Fruit fly (Drosophila melanogaster): ENCODE results near the gene CG14963.
A peak's percentile ranks its signal among the peaks of the same experiment; 100 is the strongest.

CG14963 gene

dm6 chr3L:3148125-3149059 lies 24.0 kb downstream of the CG14963 start, which contains the start of the genes Usp5 and BtbVII (continued):
- TF ChIP-seq CG1024 (GFP tag; IDR thresholded peaks at IDR 0.05) (no peak), CG7786 (GFP tag; optimal IDR thresholded peaks at IDR 0.05) (peak; percentile 56), usp (GFP tag; optimal IDR thresholded peaks at IDR 0.05) (no peak), Ravus (GFP tag; IDR thresholded peaks at IDR 0.05) (no peak), Antp (GFP tag; optimal IDR thresholded peaks at IDR 0.05) (peak; percentile 81), CG17829 (tag; optimal IDR thresholded peaks at IDR 0.05) (peak; percentile 62), CG9609 (GFP tag; optimal IDR thresholded peaks at IDR 0.05) (peak; percentile 54), CoRest (tag; optimal IDR thresholded peaks at IDR 0.05) (peak; percentile 49), CG17802 (tag; optimal IDR thresholded peaks at IDR 0.05) (no peak), C15 (GFP tag; IDR thresholded peaks at IDR 0.05) (no peak), gro (GFP tag; optimal IDR thresholded peaks at IDR 0.05) (peak; percentile 53), Xrp1 (GFP tag; IDR thresholded peaks at IDR 0.05) (peak; percentile 71), E2f1 (GFP tag; IDR thresholded peaks at IDR 0.05) (peak; percentile 49; the same call in 1 of the 2 replicates), dmrt11E (tag; optimal IDR thresholded peaks at IDR 0.05) (peak; percentile 55), CG14965 (GFP tag; optimal IDR thresholded peaks at IDR 0.05; ENCODE audit: borderline replicate concordance) (no peak), Lim3 (GFP tag; IDR thresholded peaks at IDR 0.05) (no peak), trem (tag; optimal IDR thresholded peaks at IDR 0.05) (peak; percentile 99), CG7271 (tag; optimal IDR thresholded peaks at IDR 0.05) (no peak), CG6254 (GFP tag; optimal IDR thresholded peaks at IDR 0.05) (no peak), H2.0 (GFP tag; IDR thresholded peaks at IDR 0.05) (peak; percentile 47; the same call in 1 of the 2 replicates), B-H1 (GFP tag; IDR thresholded peaks at IDR 0.05) (peak; percentile 40; the same call in 1 of the 3 replicates), CG14014 (GFP tag; IDR thresholded peaks at IDR 0.05) (peak; percentile 34; the same call in 1 of the 2 replicates), Nf-YC (tag; optimal IDR thresholded peaks at IDR 0.05) (peak; percentile 2), CG32772 (GFP tag; IDR thresholded peaks at IDR 0.05) (peak; percentile 62), Oli (tag; optimal IDR thresholded peaks at IDR 0.05) (peak; percentile 39), ham (GFP tag; IDR thresholded peaks at IDR 0.05) (no peak), CG12104 (GFP tag; optimal IDR thresholded peaks at IDR 0.05) (no peak), Mes4 (GFP tag; optimal IDR thresholded peaks at IDR 0.05) (peak; percentile 9), Hr3 (GFP tag; optimal IDR thresholded peaks at IDR 0.05) (peak; percentile 63), Ptx1 (GFP tag; IDR thresholded peaks at IDR 0.05) (peak; percentile 58), oc (tag; optimal IDR thresholded peaks at IDR 0.05) (no peak), Side (GFP tag; optimal IDR thresholded peaks at IDR 0.05) (peak; percentile 56), Hmr (GFP tag; optimal IDR thresholded peaks at IDR 0.05) (peak; percentile 50), Atf3 (GFP tag; optimal IDR thresholded peaks at IDR 0.05) (peak; percentile 41), pros (GFP tag; optimal IDR thresholded peaks at IDR 0.05) (no peak), CG10267 (tag; optimal IDR thresholded peaks at IDR 0.05) (peak; percentile 57), sug (tag; optimal IDR thresholded peaks at IDR 0.05) (peak; percentile 64), grau (tag; optimal IDR thresholded peaks at IDR 0.05) (peak; percentile 59), sob (GFP tag; IDR thresholded peaks at IDR 0.05) (peak; percentile 47), Dip3 (GFP tag; optimal IDR thresholded peaks at IDR 0.05) (peak; percentile 49), CG10209 (GFP tag; optimal IDR thresholded peaks at IDR 0.05) (peak; percentile 56), CG11093 (GFP tag; IDR thresholded peaks at IDR 0.05) (no peak), bcd (GFP tag; optimal IDR thresholded peaks at IDR 0.05) (peak; percentile 37), gce (GFP tag; IDR thresholded peaks at IDR 0.05) (no peak), Dip2 (GFP tag; IDR thresholded peaks at IDR 0.05) (no peak), CG2116 (GFP tag; optimal IDR thresholded peaks at IDR 0.05) (peak; percentile 71), dpn (GFP tag; optimal IDR thresholded peaks at IDR 0.05) (peak; percentile 67 to 80), CG3163 (GFP tag; optimal IDR thresholded peaks at IDR 0.05) (peak; percentile 18), Sox102F (GFP tag; optimal IDR thresholded peaks at IDR 0.05) (no peak)
